Worm (Caenorhabditis elegans) whole organism, L1 larva: ENCODE data around the gene Y77E11A.12.
A peak's percentile ranks its signal among the peaks of the same experiment; 100 is the strongest.

Source experiments
- C34B4.2 ChIP-seq: sonication (generic microtip); optimal IDR thresholded peaks from 2 replicates; lab custom pipeline; 2017; ENCODE audit warnings: mild to moderate bottlenecking, missing genetic modification characterization, missing compliant biosample characterization
- F16B12.6 ChIP-seq: fragments of 150-350 bp; optimal IDR thresholded peaks from 2 replicates; lab custom pipeline; 2014; ENCODE audit warnings: missing biosample characterization, missing genetic modification characterization
- alr-1 ChIP-seq: fragments of 200-800 bp; sonication (Bioruptor generic); optimal IDR thresholded peaks from 2 replicates; lab custom pipeline; 2018; ENCODE audit warnings: borderline replicate concordance, mild to moderate bottlenecking, missing genetic modification characterization, missing compliant biosample characterization
- ama-1 ChIP-seq: fragments of 150-350 bp; optimal IDR thresholded peaks from 2 replicates; lab custom pipeline; 2014
- blmp-1 ChIP-seq: fragments of 150-350 bp; optimal IDR thresholded peaks from 2 replicates; lab custom pipeline; 2014; ENCODE audit warnings: missing biosample characterization, missing genetic modification characterization
- ceh-63 ChIP-seq: fragments of 200-800 bp; sonication (Bioruptor generic); optimal IDR thresholded peaks from 2 replicates; lab custom pipeline; 2018; ENCODE audit warnings: mild to moderate bottlenecking, missing genetic modification characterization, missing compliant biosample characterization
- ceh-8 ChIP-seq: fragments of 200-800 bp; sonication (Bioruptor generic); optimal IDR thresholded peaks from 2 replicates; lab custom pipeline; 2018; ENCODE audit warnings: mild to moderate bottlenecking, missing genetic modification characterization, moderate library complexity, missing compliant biosample characterization
- ceh-88 ChIP-seq: fragments of 200-800 bp; sonication (Bioruptor generic); IDR thresholded peaks from 2 replicates; pipeline ENCODE4 v1.3.6; 2022; ENCODE audit warnings: missing genetic modification characterization, missing compliant biosample characterization
- ceh-90 ChIP-seq: sonication (generic microtip); optimal IDR thresholded peaks from 2 replicates; lab custom pipeline; 2016; ENCODE audit warnings: missing genetic modification characterization, missing compliant biosample characterization
- dsc-1 ChIP-seq: sonication (generic microtip); optimal IDR thresholded peaks from 2 replicates; lab custom pipeline; 2016; ENCODE audit warnings: mild to moderate bottlenecking, missing genetic modification characterization, missing compliant biosample characterization
- efl-1 ChIP-seq, 4 experiments: fragments of 150-350 bp; optimal IDR thresholded peaks in 3 of 4; peaks in 1 of 4; 1 replicate in 1 of 4; 2 replicates in 3 of 4; lab custom pipeline; 2014; ENCODE audit warnings: missing biosample characterization in 2 of 4, missing genetic modification characterization in 2 of 4, missing genetic modification reagents in 2 of 4
- egl-13 ChIP-seq: sonication (generic microtip); optimal IDR thresholded peaks from 2 replicates; lab custom pipeline; 2016; ENCODE audit warnings: missing genotype, missing genetic modification reagents, missing genetic modification characterization, missing compliant biosample characterization
- ets-5 ChIP-seq: fragments of 200-800 bp; sonication (Bioruptor generic); IDR thresholded peaks from 2 replicates; pipeline ENCODE4 v1.3.6; 2022; ENCODE audit warnings: missing genetic modification characterization, missing compliant biosample characterization
- fkh-10 ChIP-seq: sonication (generic microtip); optimal IDR thresholded peaks from 2 replicates; lab custom pipeline; 2017; ENCODE audit warnings: missing biosample characterization, missing genetic modification reagents, missing genetic modification characterization
- lin-13 ChIP-seq: fragments of 150-350 bp; optimal IDR thresholded peaks from 2 replicates; lab custom pipeline; 2014; ENCODE audit warnings: missing biosample characterization, missing genetic modification reagents, missing genetic modification characterization
- lin-14 ChIP-seq: fragments of 200-800 bp; sonication (Bioruptor generic); optimal IDR thresholded peaks from 2 replicates; lab custom pipeline; 2018; ENCODE audit warnings: mild to moderate bottlenecking, missing genetic modification characterization, moderate library complexity, missing compliant biosample characterization
- lin-39 ChIP-seq: fragments of 150-350 bp; optimal IDR thresholded peaks from 2 replicates; lab custom pipeline; 2014; ENCODE audit warnings: missing biosample characterization, missing genetic modification reagents, missing genetic modification characterization
- lir-3 ChIP-seq: sonication (generic microtip); optimal IDR thresholded peaks from 2 replicates; lab custom pipeline; 2016; ENCODE audit warnings: mild to moderate bottlenecking, missing genetic modification characterization, moderate library complexity, missing compliant biosample characterization; ENCODE audit not compliant: poor library complexity
- lsy-2 ChIP-seq, 2 experiments: fragments of 150-350 bp; optimal IDR thresholded peaks; 2 replicates each; lab custom pipeline; 2014; ENCODE audit warnings: missing biosample characterization in 2 of 2, missing genetic modification characterization in 2 of 2
- mab-9 ChIP-seq: fragments of 200-800 bp; sonication (Bioruptor generic); IDR thresholded peaks from 2 replicates; pipeline ENCODE4 v1.3.6; 2022; ENCODE audit warnings: missing genetic modification reagents, missing genetic modification characterization, missing compliant biosample characterization
- mep-1 ChIP-seq: fragments of 150-350 bp; optimal IDR thresholded peaks from 2 replicates; lab custom pipeline; 2014; ENCODE audit warnings: missing biosample characterization, missing genetic modification characterization
- nhr-76 ChIP-seq: sonication (generic microtip); optimal IDR thresholded peaks from 2 replicates; lab custom pipeline; 2017; ENCODE audit warnings: missing biosample characterization, missing genetic modification characterization
- nhr-77 ChIP-seq: fragments of 150-350 bp; optimal IDR thresholded peaks from 2 replicates; lab custom pipeline; 2014; ENCODE audit warnings: missing biosample characterization, missing genetic modification characterization
- nhr-85 ChIP-seq: sonication (generic microtip); peaks from one replicate; lab custom pipeline; 2016; ENCODE audit warnings: missing genetic modification characterization, inconsistent platforms, missing compliant biosample characterization
- snu-23 ChIP-seq: sonication (generic microtip); optimal IDR thresholded peaks from 2 replicates; lab custom pipeline; 2016; ENCODE audit warnings: missing genetic modification characterization, missing compliant biosample characterization
- swsn-7 ChIP-seq: sonication (generic microtip); optimal IDR thresholded peaks from 2 replicates; lab custom pipeline; 2016; ENCODE audit warnings: missing genetic modification characterization, missing compliant biosample characterization
- unc-62 ChIP-seq: fragments of 150-350 bp; optimal IDR thresholded peaks from 2 replicates; lab custom pipeline; 2014; ENCODE audit warnings: missing biosample characterization, missing genetic modification reagents, missing genetic modification characterization
- vab-15 ChIP-seq: sonication (generic microtip); optimal IDR thresholded peaks from 2 replicates; lab custom pipeline; 2017; ENCODE audit warnings: missing genotype, mild to moderate bottlenecking, missing genetic modification characterization, missing compliant biosample characterization

The Y77E11A.12 gene

DNA sequence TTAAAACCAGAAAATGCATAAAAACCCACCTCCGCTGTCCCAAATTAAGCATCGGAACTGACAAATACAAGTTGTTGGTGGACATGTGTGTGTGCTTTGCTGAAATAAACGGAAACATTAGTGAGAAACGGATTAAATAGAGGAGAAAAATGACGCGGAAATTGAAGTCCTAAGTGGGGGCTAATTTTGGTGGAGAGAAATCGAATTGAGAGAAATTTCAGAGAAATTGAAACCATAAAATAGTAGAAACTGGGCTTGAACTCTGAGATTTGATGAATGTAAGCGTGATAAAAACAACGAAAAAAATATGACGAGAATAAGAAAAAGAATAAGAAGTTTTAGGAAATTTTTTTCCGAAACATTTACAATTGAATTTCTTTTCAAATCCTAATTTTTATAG, at the start of gene Y77E11A.12:
Gene Y77E11A.12 (minus strand): TSS at position 101 of the 400 bp plus-strand sequence.
- peak; percentile 31 for TF ChIP-seq ceh-63 (GFP tag; lab: Kevin White, UChicago)
- TF ChIP-seq efl-1 (optimal IDR thresholded peaks at IDR 0.05; lab: Kevin White, UChicago), result no peak
- peak in 1 of 2 experiments; percentile 21 for TF ChIP-seq efl-1 (GFP tag; optimal IDR thresholded peaks at IDR 0.05 in 1 of 2; lab: Kevin White, UChicago)
- TF ChIP-seq snu-23, result no peak
- peak; percentile 3 for TF ChIP-seq lin-14 (GFP tag; lab: Kevin White, UChicago)

DNA sequence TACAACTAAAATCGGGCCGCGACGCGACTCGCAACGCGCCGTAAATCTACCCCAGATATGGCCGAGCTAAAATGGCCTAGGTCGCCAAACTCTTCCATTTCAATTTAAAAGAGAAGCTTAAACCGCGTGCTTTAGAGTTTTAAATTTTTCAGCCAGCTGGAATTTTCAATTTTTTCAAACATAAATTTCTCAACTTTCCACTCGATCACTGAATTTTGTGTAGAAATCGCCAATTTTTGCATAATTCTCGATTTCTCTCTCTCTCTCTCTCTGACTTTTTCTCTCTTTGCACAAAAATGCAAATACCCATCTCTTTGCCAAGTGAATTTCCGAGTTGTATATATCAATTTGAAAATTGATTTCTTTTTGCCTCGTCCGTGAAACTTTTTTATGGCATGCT, 48.5 kb upstream of the Y77E11A.12 start, which contains the start of gene K03H6.1:
Gene K03H6.1 (plus strand): TSS at position 301 of the 400 bp plus-strand sequence.
- TF ChIP-seq mab-9 (GFP tag; lab: Robert Waterston, UW) (no peak), dsc-1 (tag; lab: Kevin White, UChicago) (no peak), snu-23 (no peak), nhr-76 (no peak), lir-3 (tag; lab: Kevin White, UChicago) (no peak), F16B12.6 (tag; lab: Kevin White, UChicago) (no peak), swsn-7 (tag; lab: Kevin White, UChicago) (no peak), C34B4.2 (no peak), nhr-77 (no peak), vab-15 (no peak), ceh-63 (GFP tag; lab: Kevin White, UChicago) (no peak), unc-62 (GFP tag; lab: Kevin White, UChicago) (no peak)
- TF ChIP-seq, all 84 proteins: peak for 0

DNA sequence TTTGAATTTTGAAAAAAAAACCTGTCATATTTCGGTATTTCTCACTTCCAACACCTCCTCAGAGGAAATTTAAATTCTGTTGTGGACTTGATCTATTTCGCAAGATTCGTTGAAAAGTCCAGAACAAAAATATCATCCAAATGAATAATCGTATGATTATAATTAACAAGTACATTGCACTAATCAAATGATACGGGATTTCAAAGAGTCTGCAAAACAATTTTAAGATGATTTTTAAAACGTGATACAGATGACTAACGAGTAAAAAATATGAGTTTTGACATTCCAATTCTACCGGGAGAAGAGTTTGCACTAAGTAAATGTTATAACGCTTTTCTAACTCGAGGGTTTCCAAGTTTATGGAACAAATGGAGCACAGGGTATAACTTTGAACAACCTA, 47.4 kb upstream of the Y77E11A.12 start:
- TF ChIP-seq swsn-7 (tag; lab: Kevin White, UChicago) (no peak), ceh-8 (GFP tag; lab: Kevin White, UChicago) (peak; percentile 71), fkh-10 (GFP tag; lab: Kevin White, UChicago) (no peak), mab-9 (GFP tag; lab: Robert Waterston, UW) (no peak), ama-1 (no peak), efl-1 (optimal IDR thresholded peaks at IDR 0.05; lab: Kevin White, UChicago) (no peak), efl-1 (GFP tag; optimal IDR thresholded peaks at IDR 0.05 in 1 of 2; lab: Kevin White, UChicago) (peak in 1 of 2 experiments; percentile 87), ceh-88 (GFP tag; lab: Robert Waterston, UW) (no peak), alr-1 (tag; lab: Kevin White, UChicago) (no peak)

DNA sequence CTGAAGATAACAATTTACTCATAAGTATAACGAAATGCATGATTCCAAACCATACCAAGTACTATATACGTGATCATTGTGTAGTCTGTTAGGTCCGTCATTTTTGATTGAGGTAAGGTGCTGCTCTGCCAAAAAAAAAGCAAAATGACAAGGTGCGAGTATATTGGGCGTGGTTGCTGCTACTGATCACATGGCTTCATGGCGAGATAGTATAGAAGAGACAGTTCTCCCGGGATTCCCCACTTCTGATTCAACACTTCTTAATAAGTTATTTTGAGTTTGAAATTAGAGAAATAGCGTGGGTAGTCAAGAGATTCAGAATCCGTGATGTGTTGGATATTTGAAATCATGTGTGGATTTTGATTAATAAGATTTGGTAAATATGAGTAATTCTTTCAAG, 46.3 kb upstream of the Y77E11A.12 start, which contains the start of gene K03H6.4:
Gene K03H6.4 (minus strand): TSS at position 101 of the 400 bp plus-strand sequence.
- TF ChIP-seq lin-13 (GFP tag; lab: Kevin White, UChicago) (no peak), ceh-8 (GFP tag; lab: Kevin White, UChicago) (peak; percentile 39), ceh-90 (tag; lab: Kevin White, UChicago) (no peak)

ce11 chrIV:1516527-1516926, 41.6 kb upstream of the Y77E11A.12 start, which contains the start of gene clec-172:
clec-172 (minus strand) TSS chrIV:1516627.
- no peak for TF ChIP-seq egl-13 (tag; lab: Kevin White, UChicago)
- TF ChIP-seq alr-1 (tag; lab: Kevin White, UChicago), result no peak
- no peak for TF ChIP-seq mab-9 (GFP tag; lab: Robert Waterston, UW)
- no peak for TF ChIP-seq blmp-1 (tag; lab: Kevin White, UChicago)
- no peak for TF ChIP-seq F16B12.6 (tag; lab: Kevin White, UChicago)

- no peak for TF ChIP-seq ceh-63 (GFP tag; lab: Kevin White, UChicago)
- TF ChIP-seq ceh-8 (GFP tag; lab: Kevin White, UChicago), result no peak
- TF ChIP-seq lsy-2 (tag; optimal IDR thresholded peaks at IDR 0.05; lab: Kevin White, UChicago), result no peak
- TF ChIP-seq mep-1 (tag; lab: Kevin White, UChicago), result no peak
- no peak for TF ChIP-seq ets-5
Observed at ce11 chrIV:1515891-1516290, 41.0 kb upstream of the Y77E11A.12 start.

ce11 chrIV:1514415-1514814, 39.5 kb upstream of the Y77E11A.12 start:
- TF ChIP-seq nhr-85 (tag; lab: Kevin White, UChicago), result peak; percentile 29
- TF ChIP-seq lin-39 (tag; lab: Kevin White, UChicago), result no peak
